Worm (Caenorhabditis elegans) whole organism, mixed stage, embryonic: Measurements from ENCODE around the gene srbc-48.
"Not testable (repeated sequence)": the region's sequence is repeated elsewhere in the genome, so short reads cannot be mapped to it uniquely, and the experiment has no call there.

ENCODE experiments used
- elt-3 ChIP-seq: fragments of 150-350 bp; optimal IDR thresholded peaks from 2 replicates; lab custom pipeline; 2014; ENCODE audit warnings: missing biosample characterization, missing genetic modification characterization
- pha-4 ChIP-seq: fragments of 150-350 bp; optimal IDR thresholded peaks from 2 replicates; lab custom pipeline; 2018; ENCODE audit warnings: missing biosample characterization, missing genetic modification reagents, missing genetic modification characterization
- snpc-4 ChIP-seq: fragments of 150-350 bp; optimal IDR thresholded peaks from 2 replicates; lab custom pipeline; 2014; ENCODE audit warnings: missing biosample characterization, missing genetic modification characterization

DNA sequence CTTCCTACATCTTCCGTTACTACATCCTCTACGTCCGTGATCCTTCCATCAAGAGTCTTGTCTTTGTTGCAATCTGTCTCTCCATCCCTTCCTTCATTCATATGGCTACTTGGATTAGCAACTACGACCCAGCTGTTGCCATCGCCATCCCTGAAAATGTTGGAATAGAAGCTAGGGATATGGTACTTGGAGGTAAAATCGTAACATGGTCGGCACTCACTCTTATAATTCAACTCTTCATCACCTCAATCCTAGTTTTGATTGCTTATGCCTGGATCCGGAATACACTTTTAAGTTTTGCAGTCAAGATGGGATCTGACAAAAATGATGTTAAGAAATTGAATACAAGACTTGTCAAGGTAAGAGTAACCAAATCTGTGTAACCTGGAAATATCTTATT is 16.3 kb upstream of the srbc-48 start, which contains the start of gene T26E4.18:
- not testable (repeated sequence) for TF ChIP-seq elt-3, snpc-4, pha-4 (tag; lab: Kevin White, UChicago)
